Fruit fly (Drosophila melanogaster) whole organism, embryonic: Measurements from ENCODE around the gene Nup98-96.

ENCODE experiments used
- Abd-B ChIP-seq: fragments of 200-800 bp; sonication (Bioruptor generic); optimal IDR thresholded peaks from 2 replicates; lab custom pipeline; 2018; ENCODE audit warnings: missing biosample characterization, mild to moderate bottlenecking, missing genetic modification characterization, moderate library complexity
- Bteb2 ChIP-seq: fragments of 200-800 bp; sonication (Bioruptor generic); optimal IDR thresholded peaks from 2 replicates; lab custom pipeline; 2016; ENCODE audit warnings: missing biosample characterization, missing genetic modification characterization
- CG11504 ChIP-seq: fragments of 200-800 bp; sonication (Bioruptor generic); optimal IDR thresholded peaks from 3 replicates; lab custom pipeline; 2019; ENCODE audit warnings: missing biosample characterization, mild to moderate bottlenecking, missing genetic modification characterization, moderate library complexity
- CG12299 ChIP-seq: fragments of 200-800 bp; sonication (Bioruptor generic); optimal IDR thresholded peaks from 2 replicates; lab custom pipeline; 2018; ENCODE audit warnings: missing biosample characterization, mild to moderate bottlenecking, missing genetic modification characterization
- CG14050 ChIP-seq: fragments of 200-800 bp; sonication (Bioruptor generic); IDR thresholded peaks from 3 replicates; pipeline ENCODE4 v1.3.6; 2022; ENCODE audit warnings: missing biosample characterization, missing genetic modification characterization
- CG15601 ChIP-seq: fragments of 200-800 bp; sonication (Bioruptor generic); optimal IDR thresholded peaks from 3 replicates; lab custom pipeline; 2019; ENCODE audit warnings: missing biosample characterization, mild to moderate bottlenecking, missing genetic modification characterization, moderate library complexity
- CG17359 ChIP-seq: fragments of 200-800 bp; sonication (Bioruptor generic); optimal IDR thresholded peaks from 3 replicates; lab custom pipeline; 2018; ENCODE audit warnings: missing biosample characterization, mild to moderate bottlenecking, missing genetic modification characterization, moderate library complexity
- CG2116 ChIP-seq: fragments of 200-800 bp; sonication (Bioruptor generic); optimal IDR thresholded peaks from 3 replicates; lab custom pipeline; 2018; ENCODE audit warnings: missing biosample characterization, mild to moderate bottlenecking, missing genetic modification characterization
- CG2712 ChIP-seq: fragments of 200-800 bp; optimal IDR thresholded peaks from 3 replicates; lab custom pipeline; 2019; ENCODE audit warnings: missing biosample characterization, mild to moderate bottlenecking, missing genetic modification characterization, moderate library complexity
- CG31224 ChIP-seq: fragments of 200-800 bp; sonication (Bioruptor generic); IDR thresholded peaks from 2 replicates; pipeline ENCODE4 v1.3.6; 2022; ENCODE audit warnings: missing biosample characterization, missing genetic modification characterization
- CG3847 ChIP-seq: fragments of 200-800 bp; sonication (Bioruptor generic); IDR thresholded peaks from 2 replicates; pipeline ENCODE4 v1.3.6; 2022; ENCODE audit warnings: missing biosample characterization, missing genetic modification characterization
- CG4617 ChIP-seq: fragments of 200-800 bp; sonication (Bioruptor generic); optimal IDR thresholded peaks from 3 replicates; lab custom pipeline; 2016; ENCODE audit warnings: missing biosample characterization, missing genetic modification characterization, borderline replicate concordance
- CG4707 ChIP-seq: fragments of 200-800 bp; sonication (Bioruptor generic); optimal IDR thresholded peaks from 2 replicates; lab custom pipeline; 2018; ENCODE audit warnings: missing biosample characterization, mild to moderate bottlenecking, missing genetic modification characterization, moderate library complexity
- CG7372 ChIP-seq: fragments of 200-800 bp; sonication (Bioruptor generic); IDR thresholded peaks from 2 replicates; pipeline ENCODE4 v1.3.6; 2022; ENCODE audit warnings: missing biosample characterization, missing genetic modification characterization
- CG7987 ChIP-seq: fragments of 200-800 bp; sonication (Bioruptor generic); optimal IDR thresholded peaks from 2 replicates; lab custom pipeline; 2018; ENCODE audit warnings: missing biosample characterization, mild to moderate bottlenecking, missing genetic modification characterization, moderate library complexity
- CG8924 ChIP-seq: fragments of 200-800 bp; optimal IDR thresholded peaks from 3 replicates; lab custom pipeline; 2019; ENCODE audit warnings: missing biosample characterization, mild to moderate bottlenecking, missing genetic modification characterization, moderate library complexity
- CG9932 ChIP-seq: fragments of 200-800 bp; sonication (Bioruptor generic); IDR thresholded peaks from 2 replicates; pipeline ENCODE4 v1.3.6; 2022; ENCODE audit warnings: missing biosample characterization, missing genetic modification characterization
- D ChIP-seq, 2 experiments: fragments of 200-800 bp in 1 of 2; fragments of >200 bp in 1 of 2; sonication (Bioruptor generic) in 1 of 2; optimal IDR thresholded peaks; 2 replicates in 1 of 2; 3 replicates in 1 of 2; lab custom pipeline; 2017; ENCODE audit warnings: mild to moderate bottlenecking in 1 of 2, missing biosample characterization in 1 of 2, missing genetic modification characterization in 1 of 2, missing genetic modification reagents in 1 of 2
- D19A ChIP-seq: fragments of 200-800 bp; optimal IDR thresholded peaks from 3 replicates; lab custom pipeline; 2019; ENCODE audit warnings: missing biosample characterization, mild to moderate bottlenecking, missing genetic modification characterization, moderate library complexity
- Dbx ChIP-seq: fragments of 200-800 bp; sonication (Bioruptor generic); IDR thresholded peaks from 3 replicates; pipeline ENCODE4 v1.3.6; 2022; ENCODE audit warnings: missing biosample characterization, missing genetic modification characterization
- Dek ChIP-seq: fragments of 200-800 bp; sonication (Bioruptor generic); optimal IDR thresholded peaks from 3 replicates; lab custom pipeline; 2019; ENCODE audit warnings: missing biosample characterization, mild to moderate bottlenecking, missing genetic modification characterization, moderate library complexity
- Drgx ChIP-seq: fragments of 200-800 bp; sonication (Bioruptor generic); IDR thresholded peaks from 2 replicates; pipeline ENCODE4 v1.3.6; 2022; ENCODE audit warnings: missing biosample characterization, missing genetic modification characterization
- ERR ChIP-seq: fragments of 200-800 bp; sonication (Bioruptor generic); optimal IDR thresholded peaks from 2 replicates; lab custom pipeline; 2016; ENCODE audit warnings: missing biosample characterization, missing genetic modification characterization
- Fer2 ChIP-seq: fragments of 200-800 bp; sonication (Bioruptor generic); optimal IDR thresholded peaks from 2 replicates; lab custom pipeline; 2018; ENCODE audit warnings: missing biosample characterization, mild to moderate bottlenecking, missing genetic modification characterization, moderate library complexity
- Gug ChIP-seq: fragments of 200-800 bp; sonication (Bioruptor generic); IDR thresholded peaks from 4 replicates; pipeline ENCODE4 v1.3.6; 2022; ENCODE audit warnings: missing biosample characterization, missing genetic modification characterization
- HmgD ChIP-seq: fragments of 200-800 bp; sonication (Bioruptor generic); optimal IDR thresholded peaks from 3 replicates; lab custom pipeline; 2016; ENCODE audit warnings: missing biosample characterization, missing genetic modification characterization
- Jarid2 ChIP-seq: fragments of 200-800 bp; sonication (Bioruptor generic); optimal IDR thresholded peaks from 3 replicates; lab custom pipeline; 2017; ENCODE audit warnings: mild to moderate bottlenecking, missing biosample characterization, missing genetic modification reagents, missing genetic modification characterization
- Mad ChIP-seq: fragments of 200-800 bp; sonication (Bioruptor generic); optimal IDR thresholded peaks from 2 replicates; lab custom pipeline; 2016; ENCODE audit warnings: missing biosample characterization, missing genetic modification characterization
- Neu2 ChIP-seq: fragments of 200-800 bp; sonication (Bioruptor generic); optimal IDR thresholded peaks from 3 replicates; lab custom pipeline; 2016; ENCODE audit warnings: missing biosample characterization, missing genetic modification characterization, borderline replicate concordance
- Poxn ChIP-seq: fragments of 200-800 bp; sonication (Bioruptor generic); IDR thresholded peaks from 2 replicates; pipeline ENCODE4 v1.3.6; 2022; ENCODE audit warnings: missing biosample characterization, missing genetic modification characterization
- Vsx1 ChIP-seq: fragments of 200-800 bp; sonication (Bioruptor generic); optimal IDR thresholded peaks from 2 replicates; lab custom pipeline; 2017; ENCODE audit warnings: missing biosample characterization, mild to moderate bottlenecking, missing genetic modification characterization, missing genetic modification reagents
- cg ChIP-seq: fragments of 200-800 bp; sonication (Bioruptor generic); optimal IDR thresholded peaks from 3 replicates; lab custom pipeline; 2019; ENCODE audit warnings: missing biosample characterization, mild to moderate bottlenecking, missing genetic modification characterization, moderate library complexity
- crol ChIP-seq: fragments of 200-800 bp; sonication (Bioruptor generic); IDR thresholded peaks from 2 replicates; pipeline ENCODE4 v1.3.6; 2022; ENCODE audit warnings: missing biosample characterization, missing genetic modification characterization
- disco-r ChIP-seq: fragments of 200-800 bp; sonication (Bioruptor generic); optimal IDR thresholded peaks from 2 replicates; lab custom pipeline; 2016; ENCODE audit warnings: missing biosample characterization, missing genetic modification characterization
- dm ChIP-seq: fragments of 200-800 bp; sonication (Bioruptor generic); optimal IDR thresholded peaks from 3 replicates; lab custom pipeline; 2016; ENCODE audit warnings: missing biosample characterization, missing genetic modification characterization
- fd102C ChIP-seq: fragments of 200-800 bp; sonication (Bioruptor generic); optimal IDR thresholded peaks from 2 replicates; lab custom pipeline; 2018; ENCODE audit warnings: missing biosample characterization, mild to moderate bottlenecking, missing genetic modification characterization, moderate library complexity
- gce ChIP-seq: fragments of 200-800 bp; sonication (Bioruptor generic); IDR thresholded peaks from 3 replicates; pipeline ENCODE4 v1.3.6; 2022; ENCODE audit warnings: missing biosample characterization, missing genetic modification characterization
- gcm2 ChIP-seq: fragments of 200-800 bp; sonication (Bioruptor generic); optimal IDR thresholded peaks from 2 replicates; lab custom pipeline; 2016; ENCODE audit warnings: missing biosample characterization, missing genetic modification characterization
- jigr1 ChIP-seq: fragments of 200-800 bp; sonication (Bioruptor generic); IDR thresholded peaks from 3 replicates; pipeline ENCODE4 v1.3.6; 2022; ENCODE audit warnings: missing biosample characterization, missing genetic modification characterization
- lov ChIP-seq, 2 experiments: fragments of 200-800 bp in 1 of 2; fragments of >200 bp in 1 of 2; sonication (Bioruptor generic) in 1 of 2; IDR thresholded peaks in 1 of 2; optimal IDR thresholded peaks in 1 of 2; 2 replicates in 1 of 2; 3 replicates in 1 of 2; pipeline versions ENCODE4 v1.3.6 to Lab custom; 2017 to 2022; ENCODE audit warnings: missing biosample characterization in 1 of 2, missing genetic modification characterization in 1 of 2
- nom ChIP-seq: fragments of 200-800 bp; sonication (Bioruptor generic); optimal IDR thresholded peaks from 2 replicates; lab custom pipeline; 2017; ENCODE audit warnings: missing biosample characterization, missing genetic modification characterization, mild to moderate bottlenecking, moderate library complexity, missing genetic modification reagents
- org-1 ChIP-seq: fragments of 200-800 bp; sonication (Bioruptor generic); optimal IDR thresholded peaks from 2 replicates; lab custom pipeline; 2017; ENCODE audit warnings: missing biosample characterization, missing genetic modification characterization
- schlank ChIP-seq: fragments of 200-800 bp; sonication (Bioruptor generic); optimal IDR thresholded peaks from 2 replicates; lab custom pipeline; 2018; ENCODE audit warnings: missing biosample characterization, mild to moderate bottlenecking, missing genetic modification characterization
- sd ChIP-seq: fragments of 200-800 bp; sonication (Bioruptor generic); optimal IDR thresholded peaks from 3 replicates; lab custom pipeline; 2018; ENCODE audit warnings: missing biosample characterization, mild to moderate bottlenecking, missing genetic modification characterization, moderate library complexity
- sisA ChIP-seq: fragments of 200-800 bp; sonication (Bioruptor generic); IDR thresholded peaks from 2 replicates; pipeline ENCODE4 v1.3.6; 2022; ENCODE audit warnings: missing biosample characterization, missing genetic modification characterization
- tgo ChIP-seq: fragments of 200-800 bp; sonication (Bioruptor generic); IDR thresholded peaks from 3 replicates; pipeline ENCODE4 v1.3.6; 2022; ENCODE audit warnings: missing biosample characterization, missing genetic modification characterization
- tup ChIP-seq: fragments of 200-800 bp; sonication (Bioruptor generic); optimal IDR thresholded peaks from 2 replicates; lab custom pipeline; 2016; ENCODE audit warnings: missing biosample characterization, mild to moderate bottlenecking, missing genetic modification characterization, moderate library complexity
- twi ChIP-seq: fragments of 200-800 bp; optimal IDR thresholded peaks from 2 replicates; lab custom pipeline; 2019; ENCODE audit warnings: missing biosample characterization, mild to moderate bottlenecking, missing genetic modification characterization, moderate library complexity
- wdn ChIP-seq: fragments of 200-800 bp; sonication (Bioruptor generic); IDR thresholded peaks from 2 replicates; pipeline ENCODE4 v1.3.6; 2022; ENCODE audit warnings: missing biosample characterization, missing genetic modification characterization
- zfh1 ChIP-seq: fragments of 200-800 bp; sonication (Bioruptor generic); IDR thresholded peaks from 3 replicates; pipeline ENCODE4 v1.3.6; 2022; ENCODE audit warnings: missing biosample characterization, missing genetic modification characterization

The Nup98-96 gene

dm6 chr3R:23818879-23819408 is 37.5 kb upstream of the Nup98-96 start, which contains the start of the genes CG33111 and eIF4G2 (continued):
- TF ChIP-seq lov (optimal IDR thresholded peaks at IDR 0.05; lab: Kevin White, UChicago) (no peak), lov (GFP tag; IDR thresholded peaks at IDR 0.05; lab: Robert Waterston, UW) (no peak), Dek (peak; percentile 25), Mad (peak; percentile 42), tup (GFP tag; lab: Kevin White, UChicago) (no peak), jigr1 (GFP tag; lab: Robert Waterston, UW) (no peak), Drgx (no peak; the same call in 1 of the 2 replicates), dm (GFP tag; lab: Kevin White, UChicago) (peak; percentile 42), zfh1 (no peak), cg (GFP tag; lab: Kevin White, UChicago) (no peak), Vsx1 (GFP tag; lab: Kevin White, UChicago) (no peak), Bteb2 (GFP tag; lab: Kevin White, UChicago) (no peak), CG7372 (no peak), twi (tag; lab: Kevin White, UChicago) (no peak), CG3847 (GFP tag; lab: Robert Waterston, UW) (peak; percentile 41), CG2712 (peak; percentile 55), sd (tag; lab: Kevin White, UChicago) (peak; percentile 71), CG12299 (tag; lab: Kevin White, UChicago) (peak; percentile 14), CG17359 (tag; lab: Kevin White, UChicago) (no peak), Fer2 (tag; lab: Kevin White, UChicago) (no peak), fd102C (GFP tag; lab: Kevin White, UChicago) (no peak), Neu2 (GFP tag; lab: Kevin White, UChicago) (peak; percentile 54), gce (GFP tag; lab: Robert Waterston, UW) (0 out of 3 replicates have a peak, but pooled peaks have one; percentile 10), Dbx (GFP tag; lab: Robert Waterston, UW) (peak; percentile 27; the same call in 1 of the 3 replicates), CG4617 (peak; percentile 97), gcm2 (GFP tag; lab: Kevin White, UChicago) (no peak), sisA (no peak), D (optimal IDR thresholded peaks at IDR 0.05; lab: Kevin White, UChicago) (no peak), D (GFP tag; optimal IDR thresholded peaks at IDR 0.05; lab: Kevin White, UChicago) (no peak), CG4707 (peak; percentile 25), HmgD (GFP tag; lab: Kevin White, UChicago) (peak; percentile 43), disco-r (GFP tag; lab: Kevin White, UChicago) (no peak), wdn (GFP tag; lab: Robert Waterston, UW) (no peak), org-1 (no peak), Abd-B (GFP tag; lab: Kevin White, UChicago) (no peak), CG11504 (no peak), CG2116 (GFP tag; lab: Kevin White, UChicago) (peak; percentile 83), D19A (no peak), CG14050 (GFP tag; lab: Robert Waterston, UW) (no peak), CG8924 (tag; lab: Kevin White, UChicago) (peak; percentile 60), Gug (no peak; the same call in 3 of the 4 replicates), schlank (tag; lab: Kevin White, UChicago) (no peak), ERR (GFP tag; lab: Kevin White, UChicago) (no peak), CG9932 (peak; percentile 64), CG7987 (GFP tag; lab: Kevin White, UChicago) (peak; percentile 57), tgo (no peak), Poxn (no peak), CG15601 (peak; percentile 57), Jarid2 (GFP tag; lab: Kevin White, UChicago) (peak; percentile 66), nom (peak; percentile 67), CG31224 (GFP tag; lab: Robert Waterston, UW) (no peak), crol (GFP tag; lab: Robert Waterston, UW) (no peak)
